Fruit fly (Drosophila melanogaster): ENCODE data around the gene CG3335.

dm6 chr3L:9629093-9629492 lies 5.1 kb downstream of the CG3335 start, which contains the start of gene Or67b:
- TF ChIP-seq CG10348 (GFP tag; IDR thresholded peaks at IDR 0.05) (no peak), CG13204 (GFP tag; optimal IDR thresholded peaks at IDR 0.05) (no peak), Snoo (tag; optimal IDR thresholded peaks at IDR 0.05) (no peak), Ets98B (GFP tag; IDR thresholded peaks at IDR 0.05) (no peak), EcR (GFP tag; optimal IDR thresholded peaks at IDR 0.05) (no peak), gl (tag; optimal IDR thresholded peaks at IDR 0.05) (no peak), CG12605 (GFP tag; IDR thresholded peaks at IDR 0.05) (no peak), Pif1A (GFP tag; optimal IDR thresholded peaks at IDR 0.05) (no peak), CG17806 (tag; optimal IDR thresholded peaks at IDR 0.05) (no peak), CG14655 (GFP tag; optimal IDR thresholded peaks at IDR 0.05) (no peak), fd96Ca (GFP tag; IDR thresholded peaks at IDR 0.05) (no peak), CG32121 (GFP tag; IDR thresholded peaks at IDR 0.05) (no peak)
